Worm (Caenorhabditis elegans): ENCODE measurements around the gene acd-3.

DNA sequence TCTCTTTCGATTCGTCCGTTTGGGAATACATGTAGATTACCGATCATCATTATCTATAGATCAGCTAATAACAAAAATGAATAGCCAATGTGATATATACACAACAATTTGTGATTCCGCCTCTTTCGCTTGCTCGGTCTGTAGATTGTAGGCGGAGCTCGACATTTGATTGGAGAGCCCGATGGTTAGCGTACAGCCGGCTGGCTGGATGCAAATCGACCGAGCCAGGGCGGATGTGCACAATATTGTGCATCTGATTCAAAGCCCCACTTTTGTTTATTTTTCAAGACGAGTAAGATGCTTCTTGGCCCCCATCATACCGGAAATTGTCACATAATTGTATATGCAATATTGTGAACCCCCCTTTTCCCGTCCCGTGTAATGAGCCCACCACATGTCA, 12.7 kb downstream of the acd-3 start, which contains the start of gene dmd-4:
- TF ChIP-seq him-1 (tag; optimal IDR thresholded peaks at IDR 0.05): no peak
- TF ChIP-seq dao-5 (tag; optimal IDR thresholded peaks at IDR 0.05): no peak
